Worm (Caenorhabditis elegans): ENCODE measurements around the gene C45G9.12.

The C45G9.12 gene

DNA sequence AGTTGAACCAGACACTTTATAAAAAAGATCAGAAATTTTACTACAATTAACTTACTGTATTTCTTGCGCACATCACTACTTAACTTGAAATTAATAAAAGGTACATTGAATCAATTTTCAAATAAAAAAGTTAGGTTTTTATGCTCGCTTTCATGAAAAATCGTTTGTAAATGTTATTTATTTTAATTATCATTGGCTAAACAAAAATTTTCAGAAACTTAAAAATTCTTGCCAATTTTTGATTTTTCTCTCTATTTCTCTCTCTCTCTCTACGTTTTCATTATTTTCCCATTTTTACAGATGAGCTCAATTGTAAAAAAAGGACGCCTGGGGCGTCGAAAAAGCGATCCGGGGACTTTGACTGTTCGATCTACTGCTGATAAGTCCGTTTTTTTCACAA is 38.0 kb upstream of the C45G9.12 start, which contains the start of gene sax-2:
Gene sax-2, plus strand, starts transcription at position 301 of the 400 bp plus-strand sequence.
- TF ChIP-seq blmp-1 (tag; optimal IDR thresholded peaks at IDR 0.05; ENCODE audit: insufficient read depth) (no peak), nhr-11 (tag; optimal IDR thresholded peaks at IDR 0.05) (no peak), crh-2 (tag; optimal IDR thresholded peaks at IDR 0.05) (no peak), R02D3.7 (tag; optimal IDR thresholded peaks at IDR 0.05) (no peak), mab-5 (tag; optimal IDR thresholded peaks at IDR 0.05) (no peak), nhr-23 (tag; optimal IDR thresholded peaks at IDR 0.05) (no peak)

DNA sequence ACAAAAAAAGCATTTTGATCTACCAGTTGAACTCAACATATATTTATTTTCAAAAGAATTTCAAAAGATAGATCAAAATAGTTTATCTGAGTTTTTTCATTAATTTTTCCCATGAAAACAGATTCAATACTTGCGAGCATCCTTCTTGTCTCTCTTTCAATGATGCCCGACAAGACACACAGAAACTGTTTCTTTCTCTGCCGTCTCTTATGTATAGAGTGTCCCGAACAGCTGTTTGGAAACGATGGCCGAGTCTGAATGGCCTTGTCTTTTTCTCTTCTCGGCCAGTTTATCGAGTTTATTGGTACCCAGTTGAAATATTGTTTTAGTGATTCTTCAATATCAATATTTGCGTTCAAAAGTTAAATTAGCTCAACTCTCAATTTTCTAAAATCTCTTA is 37.3 kb upstream of the C45G9.12 start:
- TF ChIP-seq nhr-10 (tag; optimal IDR thresholded peaks at IDR 0.05) (peak; percentile 29), fos-1 (tag; optimal IDR thresholded peaks at IDR 0.05) (peak; percentile 30), F13H6.1 (tag; optimal IDR thresholded peaks at IDR 0.05) (no peak), nhr-6 (tag; optimal IDR thresholded peaks at IDR 0.05) (no peak), C34F6.9 (tag; optimal IDR thresholded peaks at IDR 0.05) (peak; percentile 89), unc-55 (GFP tag; optimal IDR thresholded peaks at IDR 0.05) (peak; percentile 75), snpc-4 (tag; optimal IDR thresholded peaks at IDR 0.05) (peak; percentile 24), lsy-2 (tag; optimal IDR thresholded peaks at IDR 0.05) (peak; percentile 27 to 79), crh-2 (tag; optimal IDR thresholded peaks at IDR 0.05) (peak; percentile 49), gmeb-1 (tag; optimal IDR thresholded peaks at IDR 0.05) (peak; percentile 52), sma-9 (GFP tag; optimal IDR thresholded peaks at IDR 0.05) (peak; percentile 78), sma-9 (tag; optimal IDR thresholded peaks at IDR 0.05) (no peak), sma-3 (GFP tag; optimal IDR thresholded peaks at IDR 0.05) (peak; percentile 21), sem-4 (tag; optimal IDR thresholded peaks at IDR 0.05) (peak; percentile 48), mdl-1 (tag; optimal IDR thresholded peaks at IDR 0.05) (no peak), nhr-129 (tag; optimal IDR thresholded peaks at IDR 0.05) (peak; percentile 79), nhr-77 (tag; optimal IDR thresholded peaks at IDR 0.05) (no peak)

DNA sequence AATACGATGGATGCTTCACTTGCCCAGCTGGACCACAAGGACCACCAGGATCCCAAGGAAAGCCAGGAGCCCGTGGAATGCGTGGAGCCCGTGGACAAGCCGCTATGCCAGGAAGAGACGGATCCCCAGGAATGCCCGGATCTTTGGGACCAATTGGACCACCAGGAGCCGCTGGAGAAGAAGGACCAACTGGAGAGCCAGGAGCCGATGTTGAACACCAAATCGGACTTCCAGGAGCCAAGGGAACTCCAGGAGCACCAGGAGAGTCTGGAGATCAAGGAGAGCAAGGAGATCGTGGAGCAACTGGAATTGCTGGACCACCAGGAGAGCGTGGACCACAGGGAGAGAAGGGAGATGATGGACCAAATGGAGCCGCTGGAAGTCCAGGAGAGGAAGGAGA is 36.5 kb upstream of the C45G9.12 start:
- TF ChIP-seq snpc-4 (tag; optimal IDR thresholded peaks at IDR 0.05) (no peak), mdl-1 (tag; optimal IDR thresholded peaks at IDR 0.05) (no peak), nhr-237 (tag; optimal IDR thresholded peaks at IDR 0.05) (no peak), dmd-4 (tag; optimal IDR thresholded peaks at IDR 0.05) (no peak), aly-2 (tag; optimal IDR thresholded peaks at IDR 0.05) (no peak)

DNA sequence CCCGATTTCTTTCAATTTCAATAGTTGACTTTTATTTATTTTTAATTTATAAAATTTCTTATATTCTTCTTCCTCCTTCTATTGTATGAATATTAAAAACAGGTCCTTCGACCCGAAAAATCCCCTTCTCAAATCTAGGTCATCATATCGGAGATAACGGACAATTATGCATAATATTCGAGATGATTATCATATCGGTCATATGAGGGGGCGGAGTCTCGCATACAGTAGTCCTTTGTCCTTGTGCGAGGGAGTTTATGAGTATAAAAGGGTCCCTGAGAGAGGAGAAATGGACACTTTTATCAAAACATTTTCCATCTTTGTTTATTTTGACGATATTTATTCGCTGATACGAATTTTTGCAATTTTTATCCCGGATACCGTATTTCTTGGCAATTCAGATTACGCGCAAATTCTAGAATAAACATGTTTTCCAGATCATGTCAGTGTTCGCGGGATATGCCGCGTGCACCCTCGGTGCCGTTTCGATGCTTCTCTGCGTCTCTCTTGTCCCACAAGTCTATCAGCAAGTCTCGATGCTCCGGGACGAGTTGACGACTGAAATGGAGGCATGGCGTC is 35.6 kb upstream of the C45G9.12 start, which contains the start of gene dpy-17:
Gene dpy-17, plus strand, starts transcription at position 438 of the 579 bp plus-strand sequence.
- TF ChIP-seq gmeb-1 (tag; optimal IDR thresholded peaks at IDR 0.05) (no peak), ceh-16 (tag; optimal IDR thresholded peaks at IDR 0.05) (no peak), C34F6.9 (tag; optimal IDR thresholded peaks at IDR 0.05) (no peak), unc-39 (tag; optimal IDR thresholded peaks at IDR 0.05) (no peak), F13H6.1 (tag; optimal IDR thresholded peaks at IDR 0.05) (no peak)

DNA sequence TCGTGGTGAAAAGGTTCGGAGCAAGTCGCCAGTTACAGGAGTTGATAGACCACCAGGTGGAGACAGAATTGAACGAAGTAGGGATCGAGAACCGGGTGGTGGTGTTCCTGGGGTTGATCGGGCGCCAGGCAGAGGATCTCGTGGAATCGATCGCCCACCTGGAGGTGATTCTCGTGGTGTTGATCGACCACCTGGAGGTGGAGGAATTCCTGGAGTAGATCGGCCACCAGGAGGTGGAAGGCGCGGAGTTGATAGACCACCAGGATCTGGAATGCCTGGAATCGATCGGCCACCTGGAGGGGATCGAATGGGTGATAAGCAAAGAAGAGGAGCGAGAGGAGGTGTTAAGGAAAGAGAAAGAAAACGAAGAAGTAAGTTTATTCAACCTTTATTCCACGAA is 34.1 kb upstream of the C45G9.12 start:
- TF ChIP-seq nhr-237 (tag; optimal IDR thresholded peaks at IDR 0.05) (no peak), C34F6.9 (tag; optimal IDR thresholded peaks at IDR 0.05) (no peak), peb-1 (tag; optimal IDR thresholded peaks at IDR 0.05) (no peak), snpc-4 (tag; optimal IDR thresholded peaks at IDR 0.05) (no peak), unc-39 (tag; optimal IDR thresholded peaks at IDR 0.05) (no peak), lin-11 (tag; optimal IDR thresholded peaks at IDR 0.05) (no peak), sma-9 (GFP tag; optimal IDR thresholded peaks at IDR 0.05) (no peak), sma-9 (tag; optimal IDR thresholded peaks at IDR 0.05) (no peak), nhr-11 (tag; optimal IDR thresholded peaks at IDR 0.05) (no peak), ztf-4 (tag; optimal IDR thresholded peaks at IDR 0.05) (no peak), nhr-25 (tag; optimal IDR thresholded peaks at IDR 0.05) (no peak), gmeb-1 (tag; optimal IDR thresholded peaks at IDR 0.05) (no peak), elt-1 (tag; optimal IDR thresholded peaks at IDR 0.05) (no peak), blmp-1 (tag; optimal IDR thresholded peaks at IDR 0.05; ENCODE audit: insufficient read depth) (no peak), nhr-129 (tag; optimal IDR thresholded peaks at IDR 0.05) (no peak), fos-1 (tag; optimal IDR thresholded peaks at IDR 0.05) (no peak), mbf-1 (tag; optimal IDR thresholded peaks at IDR 0.05) (no peak), F13H6.1 (tag; optimal IDR thresholded peaks at IDR 0.05) (no peak), ztf-1 (GFP tag; conservative IDR thresholded peaks at IDR 0.05) (no peak), nhr-12 (tag; optimal IDR thresholded peaks at IDR 0.05) (no peak), skn-1 (tag; optimal IDR thresholded peaks at IDR 0.05) (no peak)

Measured in whole organism, L2 larva.